Fruit fly (Drosophila melanogaster): Measurements from ENCODE around the gene mRpL47.
A peak's percentile ranks its signal among the peaks of the same experiment; 100 is the strongest.

Gene mRpL47

DNA sequence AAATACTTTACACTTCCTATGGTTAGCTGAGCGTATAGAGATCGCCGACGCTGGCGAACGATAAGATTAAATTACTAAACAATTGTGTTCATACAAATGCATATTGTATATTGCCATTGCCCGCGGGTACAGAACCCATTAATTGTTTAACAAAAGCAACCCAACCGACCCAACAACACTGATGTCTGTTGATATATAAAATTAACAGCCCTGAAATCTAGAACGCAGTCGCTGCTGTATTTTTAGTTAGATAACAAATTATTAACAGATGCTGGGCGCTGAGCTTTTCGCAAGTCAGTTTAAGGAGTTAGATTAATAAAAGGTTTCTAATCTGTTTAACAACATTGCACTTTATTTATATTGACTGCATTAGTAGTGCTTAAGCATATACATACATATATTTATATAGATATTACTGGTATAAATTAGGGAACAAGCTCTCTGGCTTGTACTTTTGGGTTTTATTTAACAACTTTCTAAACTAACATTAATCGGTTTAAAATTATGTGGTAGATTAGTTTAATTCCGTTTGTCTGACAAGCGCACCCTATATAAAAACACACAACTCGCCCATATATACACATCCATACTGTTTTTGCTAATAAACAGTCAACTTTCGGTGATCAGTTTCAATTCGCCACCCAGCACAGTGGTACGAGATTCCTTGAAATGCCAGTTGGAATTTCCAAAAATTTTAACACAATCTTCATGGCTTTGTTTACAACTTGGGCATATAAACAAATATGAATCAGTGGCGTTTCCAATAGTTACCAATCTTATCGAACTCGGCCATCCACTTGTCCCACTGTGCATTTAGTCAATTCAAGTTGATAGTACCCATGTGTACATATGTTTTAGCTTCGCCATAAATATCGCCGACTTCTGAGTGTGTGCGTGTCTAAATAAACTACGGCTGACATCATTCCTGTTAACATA is 12.5 kb upstream of the mRpL47 start (continued):
- TF ChIP-seq CG10631 (GFP tag; optimal IDR thresholded peaks at IDR 0.05) (no peak), Sox102F (GFP tag; optimal IDR thresholded peaks at IDR 0.05) (no peak), Gug (GFP tag; IDR thresholded peaks at IDR 0.05) (peak; percentile 90), CG15336 (GFP tag; IDR thresholded peaks at IDR 0.05) (peak; percentile 88), CG8319 (GFP tag; optimal IDR thresholded peaks at IDR 0.05) (peak; percentile 85), CG9139 (GFP tag; optimal IDR thresholded peaks at IDR 0.05) (no peak), vri (GFP tag; optimal IDR thresholded peaks at IDR 0.05) (peak; percentile 88), Eip78C (GFP tag) (peak; percentile 98), CG4318 (GFP tag; optimal IDR thresholded peaks at IDR 0.05) (peak; percentile 68), CG6808 (GFP tag; optimal IDR thresholded peaks at IDR 0.05) (no peak), acj6 (GFP tag; optimal IDR thresholded peaks at IDR 0.05) (peak; percentile 89), ss (GFP tag; optimal IDR thresholded peaks at IDR 0.05) (no peak), Sox15 (GFP tag; optimal IDR thresholded peaks at IDR 0.05) (peak; percentile 76)

DNA sequence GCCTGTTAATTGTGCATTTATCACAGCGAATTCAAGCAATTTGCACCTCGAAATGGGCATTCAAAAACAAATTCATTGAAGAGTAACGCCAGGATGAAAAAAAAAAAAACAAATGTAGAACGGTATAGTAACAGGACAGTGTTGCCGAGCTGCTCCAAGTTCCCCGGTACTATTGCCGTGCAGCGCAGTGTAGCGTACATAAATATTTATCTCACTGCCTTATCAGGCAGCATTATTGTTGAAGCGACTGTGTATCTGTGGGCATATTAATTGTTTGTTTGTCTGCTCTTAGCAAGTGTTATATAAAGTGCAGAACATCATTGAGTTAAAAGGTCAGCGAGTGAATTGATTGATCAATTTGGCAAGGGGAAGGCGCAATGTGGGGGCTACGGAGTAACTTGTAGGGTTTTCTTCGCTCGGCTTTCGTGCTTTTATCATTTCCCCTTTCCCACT is 718 bp upstream of the mRpL47 start:
- TF ChIP-seq fkh (GFP tag; optimal IDR thresholded peaks at IDR 0.05), result peak; percentile 84
- TF ChIP-seq Met (GFP tag; optimal IDR thresholded peaks at IDR 0.05), result no peak
- peak; percentile 74 for TF ChIP-seq svp (GFP tag)

DNA sequence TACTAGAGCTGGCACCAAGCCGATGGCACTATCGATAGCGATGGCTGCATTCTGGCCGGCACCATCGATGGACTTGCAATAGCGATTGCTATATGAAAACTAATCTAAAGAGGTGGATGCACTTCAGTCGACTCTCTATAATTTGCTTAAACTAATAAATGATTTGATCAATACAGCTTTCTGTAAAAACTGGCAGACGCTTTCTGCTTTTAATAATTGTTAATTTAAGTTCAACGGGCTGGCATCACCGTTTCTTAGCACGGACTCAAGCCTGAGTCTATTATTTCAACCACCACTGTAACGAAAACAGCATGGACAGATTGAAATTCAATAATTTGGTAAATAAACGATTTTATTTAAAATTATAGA is 2.7 kb downstream of the mRpL47 start, which contains the start of the genes Ras85D and Rlb1:
Gene Ras85D, minus strand, starts transcription at position 16 of the 369 bp plus-strand sequence.
Gene Rlb1, plus strand, starts transcription at position 276 of the 369 bp plus-strand sequence.
- TF ChIP-seq Ets96B (tag; optimal IDR thresholded peaks at IDR 0.05), result peak; percentile 14
- peak; percentile 70 for TF ChIP-seq lz (GFP tag; optimal IDR thresholded peaks at IDR 0.05)
- no peak for TF ChIP-seq CG6854 (GFP tag; optimal IDR thresholded peaks at IDR 0.05)
- no peak for TF ChIP-seq Met (GFP tag; optimal IDR thresholded peaks at IDR 0.05)
- TF ChIP-seq net (GFP tag; optimal IDR thresholded peaks at IDR 0.05), result no peak
- TF ChIP-seq Hr38 (GFP tag; optimal IDR thresholded peaks at IDR 0.05), result peak; percentile 29
- no peak for TF ChIP-seq CG32006 (GFP tag; optimal IDR thresholded peaks at IDR 0.05)
- TF ChIP-seq CG8319 (GFP tag; optimal IDR thresholded peaks at IDR 0.05), result no peak
- no peak for TF ChIP-seq dac (GFP tag; optimal IDR thresholded peaks at IDR 0.05)
- no peak for TF ChIP-seq Sox102F (GFP tag; optimal IDR thresholded peaks at IDR 0.05)
- TF ChIP-seq CG6808 (GFP tag; optimal IDR thresholded peaks at IDR 0.05), result no peak
- TF ChIP-seq CG15336 (GFP tag; IDR thresholded peaks at IDR 0.05), result no peak
- TF ChIP-seq CG6276 (GFP tag; optimal IDR thresholded peaks at IDR 0.05), result no peak
- TF ChIP-seq Ets21C (GFP tag; optimal IDR thresholded peaks at IDR 0.05), result no peak
- no peak for TF ChIP-seq CG34406 (GFP tag; optimal IDR thresholded peaks at IDR 0.05)
- no peak for TF ChIP-seq CG1621 (tag; optimal IDR thresholded peaks at IDR 0.05)
- TF ChIP-seq CG4318 (GFP tag; optimal IDR thresholded peaks at IDR 0.05), result no peak
- TF ChIP-seq Sox14 (GFP tag; optimal IDR thresholded peaks at IDR 0.05), result peak; percentile 68
- TF ChIP-seq esn (GFP tag; optimal IDR thresholded peaks at IDR 0.05), result peak; percentile 73
- TF ChIP-seq Blimp-1 (GFP tag; optimal IDR thresholded peaks at IDR 0.05), result no peak
- no peak for TF ChIP-seq CG3919 (GFP tag; optimal IDR thresholded peaks at IDR 0.05)
- no peak for TF ChIP-seq CG16779 (tag; optimal IDR thresholded peaks at IDR 0.05)
- TF ChIP-seq CG10669 (GFP tag; optimal IDR thresholded peaks at IDR 0.05), result no peak
- peak; percentile 14 for TF ChIP-seq Lpt (GFP tag; optimal IDR thresholded peaks at IDR 0.05)
- TF ChIP-seq CG11902 (GFP tag; optimal IDR thresholded peaks at IDR 0.05), result peak; percentile 54
- TF ChIP-seq pdm3 (GFP tag; optimal IDR thresholded peaks at IDR 0.05), result no peak
- no peak for TF ChIP-seq Smox (GFP tag; optimal IDR thresholded peaks at IDR 0.05)
- peak; percentile 53 for TF ChIP-seq achi (GFP tag; optimal IDR thresholded peaks at IDR 0.05)
- TF ChIP-seq acj6 (GFP tag; optimal IDR thresholded peaks at IDR 0.05), result peak; percentile 69
- peak; percentile 58 for TF ChIP-seq Sox15 (GFP tag; optimal IDR thresholded peaks at IDR 0.05)
- no peak for TF ChIP-seq dsx (GFP tag; optimal IDR thresholded peaks at IDR 0.05; ENCODE audit: poor library complexity, severe bottlenecking)
- no peak for TF ChIP-seq CG9139 (GFP tag; optimal IDR thresholded peaks at IDR 0.05)
- peak; percentile 35 for TF ChIP-seq CG6792 (GFP tag; optimal IDR thresholded peaks at IDR 0.05)
- TF ChIP-seq CG3032 (tag; optimal IDR thresholded peaks at IDR 0.05), result peak; percentile 58
- no peak for TF ChIP-seq Eip75B (GFP tag; optimal IDR thresholded peaks at IDR 0.05)
- TF ChIP-seq Hr4 (GFP tag; optimal IDR thresholded peaks at IDR 0.05), result no peak
- TF ChIP-seq CG11762 (GFP tag; optimal IDR thresholded peaks at IDR 0.05; ENCODE audit: insufficient read depth), result no peak
- TF ChIP-seq eg (GFP tag; IDR thresholded peaks at IDR 0.05), result no peak

All from whole organism, prepupa.